Worm (Caenorhabditis elegans) whole organism, mixed stage, embryonic: ENCODE measurements around the gene Y52E8A.3.

Experiments used
- lsy-2 ChIP-seq: fragments of 150-350 bp; optimal IDR thresholded peaks from 2 replicates; lab custom pipeline; 2014; ENCODE audit warnings: missing biosample characterization, missing genetic modification characterization
- mab-5 ChIP-seq: fragments of 150-350 bp; optimal IDR thresholded peaks from 2 replicates; lab custom pipeline; 2014; ENCODE audit warnings: missing biosample characterization, missing genetic modification characterization
- mep-1 ChIP-seq: fragments of 150-350 bp; optimal IDR thresholded peaks from 2 replicates; lab custom pipeline; 2017; ENCODE audit warnings: missing biosample characterization, missing genetic modification reagents, missing genetic modification characterization, inconsistent platforms
- nhr-12 ChIP-seq: fragments of 150-350 bp; optimal IDR thresholded peaks from 2 replicates; lab custom pipeline; 2014; ENCODE audit warnings: missing biosample characterization, missing genetic modification characterization
- pha-4 ChIP-seq: fragments of 150-350 bp; optimal IDR thresholded peaks from 2 replicates; lab custom pipeline; 2018; ENCODE audit warnings: missing biosample characterization, missing genetic modification reagents, missing genetic modification characterization
- snpc-4 ChIP-seq: fragments of 150-350 bp; optimal IDR thresholded peaks from 2 replicates; lab custom pipeline; 2014; ENCODE audit warnings: missing biosample characterization, missing genetic modification characterization
- unc-62 ChIP-seq: fragments of 150-350 bp; optimal IDR thresholded peaks from 2 replicates; lab custom pipeline; 2014; ENCODE audit warnings: missing biosample characterization, missing genetic modification reagents, missing genetic modification characterization
- ztf-11 ChIP-seq: fragments of 150-350 bp; optimal IDR thresholded peaks from 2 replicates; lab custom pipeline; 2014; ENCODE audit warnings: missing biosample characterization, missing genetic modification characterization

DNA sequence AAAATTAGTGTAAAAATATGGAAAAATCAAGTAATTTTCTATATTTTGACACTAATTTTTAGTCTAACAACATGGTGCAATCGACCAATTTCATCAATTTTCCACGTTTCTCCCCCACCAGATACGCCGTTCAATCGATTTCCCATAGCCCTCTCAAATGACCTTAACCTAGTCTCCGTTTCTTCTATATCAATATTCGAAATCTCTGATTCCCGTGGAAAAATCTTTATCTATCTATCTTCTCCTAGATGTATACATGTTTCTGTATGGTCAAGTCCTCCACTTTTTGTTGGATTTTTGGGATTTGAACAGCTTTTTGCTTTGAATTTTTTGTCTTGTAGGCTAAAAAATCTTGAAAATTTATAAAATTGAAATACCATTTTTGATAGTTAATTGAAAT lies 12.6 kb downstream of the Y52E8A.3 start:
- TF ChIP-seq mab-5: no peak
- no peak for TF ChIP-seq ztf-11 (tag; lab: Kevin White, UChicago)
- no peak for TF ChIP-seq pha-4 (tag; lab: Kevin White, UChicago)
- no peak for TF ChIP-seq unc-62 (GFP tag; lab: Kevin White, UChicago)
- TF ChIP-seq snpc-4: no peak
- no peak for TF ChIP-seq mep-1 (tag; lab: Kevin White, UChicago)
- no peak for TF ChIP-seq lsy-2 (tag; lab: Kevin White, UChicago)
- TF ChIP-seq nhr-12 (tag; lab: Kevin White, UChicago): no peak
